Worm (Caenorhabditis elegans): ENCODE data around the gene nos-2.

Gene nos-2

DNA sequence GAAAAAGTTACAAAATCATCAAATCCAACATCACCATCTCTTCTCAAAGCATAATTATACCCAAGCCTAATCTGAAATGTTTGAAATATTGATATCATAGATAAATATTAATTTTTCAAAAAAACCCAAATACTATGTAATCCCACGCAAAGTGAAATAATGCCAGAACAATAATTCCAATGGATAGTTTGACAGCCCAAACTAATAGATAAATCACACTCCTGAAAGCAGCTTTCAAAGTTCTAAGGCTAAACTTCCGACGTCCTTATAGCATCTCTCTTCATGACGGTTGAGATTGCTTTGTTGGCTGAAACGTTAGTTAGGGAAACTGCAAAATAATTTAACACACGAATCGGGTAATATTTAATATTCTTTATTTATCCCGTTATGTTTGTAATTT is 33.8 kb downstream of the nos-2 start:
- TF ChIP-seq lin-54 (GFP tag; optimal IDR thresholded peaks at IDR 0.05) = no peak
- TF ChIP-seq attf-3 (GFP tag; conservative IDR thresholded peaks at IDR 0.05) = no peak
- TF ChIP-seq ztf-18 (tag; optimal IDR thresholded peaks at IDR 0.05) = no peak
- no peak for TF ChIP-seq hlh-26 (GFP tag; conservative IDR thresholded peaks at IDR 0.05)
- TF ChIP-seq madf-3 (GFP tag; IDR thresholded peaks at IDR 0.05) = peak; percentile 64; the same call in 1 of the 2 replicates
- peak; percentile 53 for TF ChIP-seq him-1 (tag; optimal IDR thresholded peaks at IDR 0.05)
- no peak for TF ChIP-seq ceh-79 (tag; optimal IDR thresholded peaks at IDR 0.05)
- TF ChIP-seq cebp-2 (GFP tag; IDR thresholded peaks at IDR 0.05) = no peak
- no peak for TF ChIP-seq ceh-58 (GFP tag; IDR thresholded peaks at IDR 0.05)
- TF ChIP-seq nfya-2 (GFP tag; IDR thresholded peaks at IDR 0.05) = no peak
- TF ChIP-seq mcd-1 (GFP tag; IDR thresholded peaks at IDR 0.05) = no peak
- TF ChIP-seq Y53G8AR.9 (GFP tag; conservative IDR thresholded peaks at IDR 0.05) = 0 out of 2 replicates have a peak, but pooled peaks have one; percentile 50
- no peak for TF ChIP-seq sea-2 (GFP tag; IDR thresholded peaks at IDR 0.05)
- TF ChIP-seq hmg-1.2 (GFP tag; IDR thresholded peaks at IDR 0.05) = 0 out of 2 replicates have a peak, but pooled peaks have one; percentile 7
- TF ChIP-seq nfyb-1 (GFP tag; IDR thresholded peaks at IDR 0.05) = no peak

DNA sequence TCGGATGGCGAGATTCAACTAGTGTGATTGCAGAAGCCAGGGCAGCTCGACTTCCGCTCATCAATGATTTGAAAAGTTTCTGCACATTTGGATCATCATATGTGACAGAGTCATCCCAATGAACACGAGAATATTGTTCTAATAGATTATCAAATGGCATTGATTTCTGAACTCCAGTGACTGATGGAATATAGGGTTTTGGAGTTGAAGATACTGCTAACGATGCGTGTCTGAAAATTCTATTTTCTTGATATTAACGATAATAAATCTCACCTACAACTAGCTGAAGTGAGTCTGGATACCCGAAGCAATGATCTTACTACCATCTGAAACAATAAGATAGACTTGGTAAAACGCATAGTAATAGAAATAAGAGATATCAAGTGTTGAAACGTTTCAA is 35.4 kb downstream of the nos-2 start, which contains the start of gene mmaa-1:
Gene mmaa-1 (minus strand): TSS at position 328 of the 400 bp plus-strand sequence.
- TF ChIP-seq let-607 (tag; optimal IDR thresholded peaks at IDR 0.05) = peak in 1 of 2 experiments; percentile 26
- 0 out of 2 replicates have a peak, but pooled peaks have one; percentile 21 for TF ChIP-seq K11D2.4 (GFP tag; IDR thresholded peaks at IDR 0.05)
- TF ChIP-seq rec-8 (tag; optimal IDR thresholded peaks at IDR 0.05) = no peak
- peak; percentile 14; the same call in 1 of the 2 replicates for TF ChIP-seq hmg-1.2 (GFP tag; IDR thresholded peaks at IDR 0.05)
- peak; percentile 69 for TF ChIP-seq chd-7 (tag; optimal IDR thresholded peaks at IDR 0.05)
- TF ChIP-seq fkh-3 (tag; optimal IDR thresholded peaks at IDR 0.05) = peak; percentile 69
- TF ChIP-seq F39B2.1 (GFP tag; IDR thresholded peaks at IDR 0.05) = no peak
- 0 out of 2 replicates have a peak, but pooled peaks have one; percentile 32 for TF ChIP-seq mcd-1 (GFP tag; IDR thresholded peaks at IDR 0.05)
- TF ChIP-seq mel-28 (tag; optimal IDR thresholded peaks at IDR 0.05; ENCODE audit: borderline replicate concordance) = no peak
- TF ChIP-seq nfyb-1 (GFP tag; IDR thresholded peaks at IDR 0.05) = peak; percentile 51; the same call in 1 of the 2 replicates
- TF ChIP-seq Y56A3A.18 (GFP tag; IDR thresholded peaks at IDR 0.05) = peak; percentile 78; the same call in 1 of the 2 replicates
- peak; percentile 19 for TF ChIP-seq zim-3 (tag; optimal IDR thresholded peaks at IDR 0.05)
- TF ChIP-seq F57C9.4 (tag; optimal IDR thresholded peaks at IDR 0.05) = no peak
- TF ChIP-seq unc-62 (GFP tag; optimal IDR thresholded peaks at IDR 0.05) = no peak
- TF ChIP-seq dox-1 (GFP tag; IDR thresholded peaks at IDR 0.05) = peak; percentile 34; the same call in 1 of the 2 replicates
- peak; percentile 25; the same call in 1 of the 2 replicates for TF ChIP-seq madf-6 (GFP tag; IDR thresholded peaks at IDR 0.05)
- peak; percentile 78 for TF ChIP-seq ama-1 (optimal IDR thresholded peaks at IDR 0.05)
- no peak for TF ChIP-seq ama-1 (GFP tag; optimal IDR thresholded peaks at IDR 0.05)
- TF ChIP-seq bed-1 (GFP tag; IDR thresholded peaks at IDR 0.05) = 0 out of 2 replicates have a peak, but pooled peaks have one; percentile 42
- no peak for TF ChIP-seq zfh-2 (GFP tag; conservative IDR thresholded peaks at IDR 0.05)
- TF ChIP-seq repo-1 (tag; optimal IDR thresholded peaks at IDR 0.05) = peak; percentile 71
- TF ChIP-seq xnd-1 (tag; optimal IDR thresholded peaks at IDR 0.05) = peak; percentile 10
- TF ChIP-seq Y53G8AR.9 (GFP tag; conservative IDR thresholded peaks at IDR 0.05) = peak; percentile 88
- peak; percentile 3 for TF ChIP-seq madf-10 (tag; optimal IDR thresholded peaks at IDR 0.05)

DNA sequence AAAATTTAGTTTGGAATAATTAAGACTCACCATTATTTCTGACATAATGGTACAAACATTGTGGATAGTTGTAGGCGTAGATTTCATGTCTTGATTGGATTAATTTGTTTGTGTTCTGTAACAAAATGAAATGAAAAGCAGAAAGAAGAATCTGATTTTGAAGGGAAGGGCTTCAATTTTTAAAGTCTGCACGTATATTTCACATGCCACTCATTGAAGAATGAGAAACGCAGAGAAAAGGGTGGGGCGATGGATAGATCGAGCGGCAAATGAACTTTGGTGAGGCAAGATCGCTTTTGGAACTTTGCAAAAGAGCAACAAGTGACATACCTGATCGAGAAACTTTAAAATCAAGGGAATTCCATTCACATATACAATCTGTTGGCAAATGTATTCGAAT is 36.9 kb downstream of the nos-2 start:
- TF ChIP-seq nhr-80 (tag; optimal IDR thresholded peaks at IDR 0.05) = peak; percentile 30
- no peak for TF ChIP-seq snpc-4 (GFP tag; optimal IDR thresholded peaks at IDR 0.05)
- TF ChIP-seq snpc-4 (tag; optimal IDR thresholded peaks at IDR 0.05) = no peak

Measured in whole organism, young adult.